Fruit fly (Drosophila melanogaster) whole organism, embryonic: ENCODE data around the gene corn.
A peak's percentile ranks its signal among the peaks of the same experiment; 100 is the strongest.

Source experiments
- Bdp1 ChIP-seq: fragments of 200-800 bp; sonication (Bioruptor generic); optimal IDR thresholded peaks from 3 replicates; lab custom pipeline; 2016; ENCODE audit warnings: missing biosample characterization, missing genetic modification characterization
- CG10979 ChIP-seq: fragments of 200-800 bp; sonication (Bioruptor generic); optimal IDR thresholded peaks from 2 replicates; lab custom pipeline; 2018; ENCODE audit warnings: missing biosample characterization, mild to moderate bottlenecking, missing genetic modification characterization, moderate library complexity
- CG11695 ChIP-seq: fragments of 200-800 bp; sonication (Bioruptor generic); IDR thresholded peaks from 3 replicates; pipeline ENCODE4 v1.3.6; 2022; ENCODE audit warnings: missing biosample characterization, missing genetic modification characterization
- CG11696 ChIP-seq: fragments of 200-800 bp; sonication (Bioruptor generic); IDR thresholded peaks from 2 replicates; pipeline ENCODE4 v1.3.6; 2022; ENCODE audit warnings: missing biosample characterization, missing genetic modification characterization
- CG12104 ChIP-seq: fragments of 200-800 bp; sonication (Bioruptor generic); optimal IDR thresholded peaks from 3 replicates; lab custom pipeline; 2016; ENCODE audit warnings: missing biosample characterization, missing genetic modification characterization
- CG13123 ChIP-seq: fragments of 200-800 bp; sonication (Bioruptor generic); optimal IDR thresholded peaks from 2 replicates; lab custom pipeline; 2016; ENCODE audit warnings: missing biosample characterization, missing genetic modification characterization
- CG15601 ChIP-seq: fragments of 200-800 bp; sonication (Bioruptor generic); optimal IDR thresholded peaks from 3 replicates; lab custom pipeline; 2019; ENCODE audit warnings: missing biosample characterization, mild to moderate bottlenecking, missing genetic modification characterization, moderate library complexity
- CG16815 ChIP-seq: fragments of 200-800 bp; sonication (Bioruptor generic); optimal IDR thresholded peaks from 3 replicates; lab custom pipeline; 2017; ENCODE audit warnings: missing biosample characterization, mild to moderate bottlenecking, missing genetic modification characterization
- CG17328 ChIP-seq: fragments of 200-800 bp; sonication (Bioruptor generic); IDR thresholded peaks from 2 replicates; pipeline ENCODE4 v1.3.6; 2022; ENCODE audit warnings: missing biosample characterization, missing genetic modification characterization
- CG18764 ChIP-seq: fragments of 200-800 bp; sonication (Bioruptor generic); optimal IDR thresholded peaks from 3 replicates; lab custom pipeline; 2016; ENCODE audit warnings: missing biosample characterization, missing genetic modification characterization
- CG2712 ChIP-seq: fragments of 200-800 bp; optimal IDR thresholded peaks from 3 replicates; lab custom pipeline; 2019; ENCODE audit warnings: missing biosample characterization, mild to moderate bottlenecking, missing genetic modification characterization, moderate library complexity
- CG30431 ChIP-seq: fragments of 200-800 bp; sonication (Bioruptor generic); optimal IDR thresholded peaks from 2 replicates; lab custom pipeline; 2017; ENCODE audit warnings: missing biosample characterization, missing genetic modification characterization
- CG32772 ChIP-seq: fragments of 200-800 bp; sonication (Bioruptor generic); IDR thresholded peaks from 2 replicates; pipeline ENCODE4 v1.3.6; 2022; ENCODE audit warnings: missing biosample characterization, missing genetic modification characterization
- CG33557 ChIP-seq: fragments of 200-800 bp; sonication (Bioruptor generic); optimal IDR thresholded peaks from 2 replicates; lab custom pipeline; 2019; ENCODE audit warnings: missing biosample characterization, mild to moderate bottlenecking, missing genetic modification characterization, moderate library complexity
- CG3847 ChIP-seq: fragments of 200-800 bp; sonication (Bioruptor generic); IDR thresholded peaks from 2 replicates; pipeline ENCODE4 v1.3.6; 2022; ENCODE audit warnings: missing biosample characterization, missing genetic modification characterization
- CG4282 ChIP-seq: fragments of 200-800 bp; sonication (Bioruptor generic); optimal IDR thresholded peaks from 2 replicates; lab custom pipeline; 2016; ENCODE audit warnings: missing biosample characterization, missing genetic modification characterization
- CG6854 ChIP-seq: fragments of 200-800 bp; sonication (Bioruptor generic); optimal IDR thresholded peaks from 3 replicates; lab custom pipeline; 2017; ENCODE audit warnings: missing biosample characterization, mild to moderate bottlenecking, missing genetic modification characterization
- CG8359 ChIP-seq: fragments of 200-800 bp; sonication (Bioruptor generic); optimal IDR thresholded peaks from 2 replicates; lab custom pipeline; 2017; ENCODE audit warnings: missing biosample characterization, mild to moderate bottlenecking, missing genetic modification characterization, borderline replicate concordance
- CG9215 ChIP-seq: fragments of 200-800 bp; sonication (Bioruptor generic); IDR thresholded peaks from 2 replicates; pipeline ENCODE4 v1.3.6; 2022; ENCODE audit warnings: missing biosample characterization, missing genetic modification characterization
- Dad ChIP-seq: fragments of 200-800 bp; sonication (Bioruptor generic); optimal IDR thresholded peaks from 3 replicates; lab custom pipeline; 2016; ENCODE audit warnings: missing biosample characterization, missing genetic modification characterization
- Drgx ChIP-seq: fragments of 200-800 bp; sonication (Bioruptor generic); IDR thresholded peaks from 2 replicates; pipeline ENCODE4 v1.3.6; 2022; ENCODE audit warnings: missing biosample characterization, missing genetic modification characterization
- GATAe ChIP-seq: fragments of 200-800 bp; sonication (Bioruptor generic); conservative IDR thresholded peaks from 2 replicates; pipeline ENCODE4 v1.3.6; 2022; ENCODE audit warnings: missing biosample characterization, missing genetic modification characterization
- HLH4C ChIP-seq: fragments of 200-800 bp; sonication (Bioruptor generic); IDR thresholded peaks from 3 replicates; pipeline ENCODE4 v1.3.6; 2022; ENCODE audit warnings: missing biosample characterization, missing genetic modification characterization; ENCODE audit not compliant: partially characterized antibody
- Hmx ChIP-seq: fragments of 200-800 bp; sonication (Bioruptor generic); optimal IDR thresholded peaks from 2 replicates; lab custom pipeline; 2016; ENCODE audit warnings: missing biosample characterization, missing genetic modification characterization
- Hr3 ChIP-seq: fragments of 200-800 bp; sonication (Bioruptor generic); optimal IDR thresholded peaks from 3 replicates; lab custom pipeline; 2016; ENCODE audit warnings: missing biosample characterization, missing genetic modification characterization
- Hr39 ChIP-seq: fragments of >200 bp; optimal IDR thresholded peaks from 2 replicates; lab custom pipeline; 2017
- Lim3 ChIP-seq: fragments of 200-800 bp; sonication (Bioruptor generic); IDR thresholded peaks from 2 replicates; pipeline ENCODE4 v1.3.6; 2022; ENCODE audit warnings: missing biosample characterization, missing genetic modification characterization
- Mad ChIP-seq: fragments of 200-800 bp; sonication (Bioruptor generic); optimal IDR thresholded peaks from 2 replicates; lab custom pipeline; 2016; ENCODE audit warnings: missing biosample characterization, missing genetic modification characterization
- Meics ChIP-seq: fragments of 200-800 bp; sonication (Bioruptor generic); optimal IDR thresholded peaks from 2 replicates; lab custom pipeline; 2017; ENCODE audit warnings: missing biosample characterization, mild to moderate bottlenecking, missing genetic modification characterization
- Neu2 ChIP-seq: fragments of 200-800 bp; sonication (Bioruptor generic); optimal IDR thresholded peaks from 3 replicates; lab custom pipeline; 2016; ENCODE audit warnings: missing biosample characterization, missing genetic modification characterization, borderline replicate concordance
- Sin3A ChIP-seq: fragments of >200 bp; optimal IDR thresholded peaks from 2 replicates; lab custom pipeline; 2018
- ara ChIP-seq: fragments of 200-800 bp; sonication (Bioruptor generic); IDR thresholded peaks from 2 replicates; pipeline ENCODE4 v1.3.6; 2022; ENCODE audit warnings: missing biosample characterization, missing genetic modification characterization
- az2 ChIP-seq: fragments of 200-800 bp; sonication (Bioruptor generic); optimal IDR thresholded peaks from 3 replicates; lab custom pipeline; 2016; ENCODE audit warnings: missing biosample characterization, missing genetic modification characterization
- cad ChIP-seq: fragments of >200 bp; optimal IDR thresholded peaks from 2 replicates; lab custom pipeline; 2017; ENCODE audit warnings: missing biosample characterization, missing genetic modification characterization
- chif ChIP-seq, 2 experiments: fragments of 200-800 bp; sonication (Bioruptor generic); optimal IDR thresholded peaks; 3 replicates each; lab custom pipeline; 2016; ENCODE audit warnings: missing biosample characterization in 2 of 2, missing genetic modification characterization in 2 of 2
- chn ChIP-seq: fragments of 200-800 bp; sonication (Bioruptor generic); optimal IDR thresholded peaks from 2 replicates; lab custom pipeline; 2016; ENCODE audit warnings: missing biosample characterization, missing genetic modification characterization
- crol ChIP-seq: fragments of 200-800 bp; sonication (Bioruptor generic); IDR thresholded peaks from 2 replicates; pipeline ENCODE4 v1.3.6; 2022; ENCODE audit warnings: missing biosample characterization, missing genetic modification characterization
- dati ChIP-seq: fragments of 200-800 bp; sonication (Bioruptor generic); IDR thresholded peaks from 2 replicates; pipeline ENCODE4 v1.3.6; 2022; ENCODE audit warnings: missing biosample characterization, missing genetic modification characterization
- dysf ChIP-seq: fragments of 200-800 bp; sonication (Bioruptor generic); IDR thresholded peaks from 3 replicates; pipeline ENCODE4 v1.3.6; 2022; ENCODE audit warnings: missing biosample characterization, missing genetic modification characterization
- esg ChIP-seq: fragments of 200-800 bp; sonication (Bioruptor generic); conservative IDR thresholded peaks from 2 replicates; pipeline ENCODE4 v1.3.6; 2022; ENCODE audit warnings: missing biosample characterization, missing genetic modification characterization
- fd3F ChIP-seq: fragments of 200-800 bp; sonication (Bioruptor generic); optimal IDR thresholded peaks from 2 replicates; lab custom pipeline; 2018; ENCODE audit warnings: missing biosample characterization, mild to moderate bottlenecking, missing genetic modification characterization, moderate library complexity
- gcm ChIP-seq: fragments of 200-800 bp; sonication (Bioruptor generic); optimal IDR thresholded peaks from 2 replicates; lab custom pipeline; 2019; ENCODE audit warnings: missing biosample characterization, mild to moderate bottlenecking, missing genetic modification characterization, moderate library complexity
- her ChIP-seq: fragments of 200-800 bp; sonication (Bioruptor generic); optimal IDR thresholded peaks from 2 replicates; lab custom pipeline; 2016; ENCODE audit warnings: missing biosample characterization, missing genetic modification characterization
- lilli ChIP-seq: fragments of 200-800 bp; sonication (Bioruptor generic); optimal IDR thresholded peaks from 3 replicates; lab custom pipeline; 2016; ENCODE audit warnings: missing biosample characterization, missing genetic modification characterization
- org-1 ChIP-seq: fragments of 200-800 bp; sonication (Bioruptor generic); optimal IDR thresholded peaks from 2 replicates; lab custom pipeline; 2017; ENCODE audit warnings: missing biosample characterization, missing genetic modification characterization
- peb ChIP-seq: fragments of 200-800 bp; sonication (Bioruptor generic); IDR thresholded peaks from 2 replicates; pipeline ENCODE4 v1.3.6; 2022; ENCODE audit warnings: missing biosample characterization, missing genetic modification characterization
- psq ChIP-seq: fragments of 200-800 bp; sonication (Bioruptor generic); optimal IDR thresholded peaks from 2 replicates; lab custom pipeline; 2017; ENCODE audit warnings: missing biosample characterization, missing genetic modification characterization
- trh ChIP-seq: fragments of 200-800 bp; sonication (Bioruptor generic); optimal IDR thresholded peaks from 2 replicates; lab custom pipeline; 2016; ENCODE audit warnings: missing biosample characterization, missing genetic modification characterization
- vnd ChIP-seq: fragments of 200-800 bp; sonication (Bioruptor generic); IDR thresholded peaks from 3 replicates; pipeline ENCODE4 v1.3.6; 2022; ENCODE audit warnings: missing biosample characterization, missing genetic modification characterization; ENCODE audit not compliant: partially characterized antibody
- zfh2 ChIP-seq: fragments of 200-800 bp; sonication (Bioruptor generic); optimal IDR thresholded peaks from 2 replicates; lab custom pipeline; 2016; ENCODE audit warnings: missing biosample characterization, missing genetic modification characterization

corn gene

DNA sequence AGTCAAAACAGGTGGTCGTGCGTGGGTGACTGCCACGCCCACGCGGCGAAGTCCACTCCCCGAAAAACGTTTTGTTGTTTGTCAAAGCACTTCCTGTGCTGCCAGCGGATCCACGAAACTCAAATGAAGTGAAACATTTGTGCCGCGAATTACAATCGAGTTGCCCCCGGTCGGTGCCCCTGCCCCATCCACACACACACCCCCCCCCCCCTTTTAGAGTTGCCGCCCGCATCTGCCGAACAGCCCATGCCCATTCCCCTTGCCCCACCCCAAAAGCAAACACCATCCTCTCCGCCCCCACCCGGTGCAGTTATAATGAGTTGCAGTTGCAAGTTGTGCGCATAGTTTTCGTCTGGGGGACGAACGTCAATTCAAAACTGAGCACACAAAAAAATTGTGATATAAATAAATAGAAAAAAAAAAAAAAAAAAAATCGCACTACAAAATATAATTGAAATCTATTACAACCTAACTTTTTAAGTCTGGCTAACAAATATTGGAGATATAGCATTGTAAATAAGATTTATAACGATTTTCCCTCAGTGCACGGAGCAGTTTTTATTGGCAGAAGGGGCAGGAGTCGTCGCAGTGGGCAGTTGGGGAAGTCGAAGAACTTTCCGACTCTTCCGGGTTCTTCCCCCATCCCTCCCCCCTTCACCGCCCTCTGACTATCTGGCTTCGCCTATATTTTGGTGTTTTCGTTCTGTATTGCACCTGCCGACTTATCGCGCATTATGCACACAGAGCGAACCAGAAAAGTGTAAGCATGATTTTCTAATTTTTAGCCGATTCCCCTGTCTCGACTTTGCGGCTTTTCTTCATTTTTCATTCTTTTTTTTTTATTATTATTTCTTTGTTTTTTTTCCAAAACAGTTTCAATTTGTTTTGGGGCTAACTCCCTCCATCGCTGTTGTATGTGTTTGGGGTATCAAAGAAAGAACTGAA lies 5.1 kb downstream of the corn start (continued):
- TF ChIP-seq esg (GFP tag; lab: Robert Waterston, UW), result peak; percentile 39; the same call in 1 of the 2 replicates
- TF ChIP-seq CG33557, result peak; percentile 26
- peak; percentile 59 for TF ChIP-seq Hr3 (GFP tag; lab: Kevin White, UChicago)
- peak; percentile 85 for TF ChIP-seq ara (GFP tag; lab: Robert Waterston, UW)
- TF ChIP-seq CG11696 (GFP tag; lab: Robert Waterston, UW), result 0 out of 2 replicates have a peak, but pooled peaks have one; percentile 9
- TF ChIP-seq CG11695, result peak; percentile 46; the same call in 2 of the 3 replicates
- TF ChIP-seq trh, result peak; percentile 24
- no peak for TF ChIP-seq org-1
- no peak for TF ChIP-seq psq (GFP tag; lab: Kevin White, UChicago)
- no peak for TF ChIP-seq Lim3
- TF ChIP-seq cad (GFP tag; lab: Kevin White, UChicago), result no peak
- no peak for TF ChIP-seq CG9215 (GFP tag; lab: Robert Waterston, UW)
- peak; percentile 29 for TF ChIP-seq CG16815 (GFP tag; lab: Kevin White, UChicago)
- TF ChIP-seq Dad (GFP tag; lab: Kevin White, UChicago), result no peak
- TF ChIP-seq Neu2 (GFP tag; lab: Kevin White, UChicago), result no peak
- peak; percentile 47 for TF ChIP-seq CG30431 (GFP tag; lab: Kevin White, UChicago)
- peak; percentile 41 for TF ChIP-seq chn (GFP tag; lab: Kevin White, UChicago)
- TF ChIP-seq az2 (GFP tag; lab: Kevin White, UChicago), result peak; percentile 76
- no peak for TF ChIP-seq vnd
- 0 out of 2 replicates have a peak, but pooled peaks have one; percentile 31 for TF ChIP-seq CG3847 (GFP tag; lab: Robert Waterston, UW)
- no peak for TF ChIP-seq Sin3A (lab: Kevin White, UChicago)
- no peak for TF ChIP-seq Hr39 (lab: Kevin White, UChicago)
- TF ChIP-seq CG12104 (GFP tag; lab: Kevin White, UChicago), result peak; percentile 28
- peak; percentile 23 for TF ChIP-seq Mad (GFP tag; lab: Kevin White, UChicago)
- no peak for TF ChIP-seq Bdp1 (GFP tag; lab: Kevin White, UChicago)
- TF ChIP-seq fd3F (GFP tag; lab: Kevin White, UChicago), result no peak
- peak; percentile 84 for TF ChIP-seq CG10979 (tag; lab: Kevin White, UChicago)
- TF ChIP-seq CG15601, result peak; percentile 58
- peak; percentile 73 for TF ChIP-seq peb (GFP tag; lab: Robert Waterston, UW)
- peak; percentile 89 for TF ChIP-seq CG2712 (tag; lab: Kevin White, UChicago)
- peak; percentile 45 for TF ChIP-seq CG18764 (GFP tag; lab: Kevin White, UChicago)
- peak; percentile 10 for TF ChIP-seq lilli (GFP tag; lab: Kevin White, UChicago)
- TF ChIP-seq dysf (GFP tag; lab: Robert Waterston, UW), result peak; percentile 33; the same call in 1 of the 3 replicates
- peak; percentile 26 for TF ChIP-seq CG13123 (GFP tag; lab: Kevin White, UChicago)
- peak; percentile 85 for TF ChIP-seq CG17328 (GFP tag; lab: Robert Waterston, UW)
- peak; percentile 77 for TF ChIP-seq gcm (GFP tag; lab: Kevin White, UChicago)
- TF ChIP-seq Drgx (GFP tag; lab: Robert Waterston, UW), result peak; percentile 84
- peak; percentile 38 for TF ChIP-seq CG8359 (GFP tag; lab: Kevin White, UChicago)
- TF ChIP-seq CG6854, result no peak
- peak; percentile 30 to 61 for TF ChIP-seq chif (GFP tag; optimal IDR thresholded peaks at IDR 0.05; lab: Kevin White, UChicago)
- TF ChIP-seq Meics (GFP tag; lab: Kevin White, UChicago), result no peak
- TF ChIP-seq CG4282 (GFP tag; lab: Kevin White, UChicago), result no peak
- TF ChIP-seq Hmx, result no peak
- peak; percentile 69; the same call in 1 of the 2 replicates for TF ChIP-seq CG32772
- TF ChIP-seq HLH4C, result no peak
- no peak for TF ChIP-seq dati
- TF ChIP-seq crol (GFP tag; lab: Robert Waterston, UW), result peak; percentile 79
- no peak for TF ChIP-seq her (GFP tag; lab: Kevin White, UChicago)
- no peak for TF ChIP-seq zfh2 (GFP tag; lab: Kevin White, UChicago)
- TF ChIP-seq GATAe (GFP tag; lab: Robert Waterston, UW), result no peak
